Worm (Caenorhabditis elegans): ENCODE measurements around the gene F01F1.2.

- peak; percentile 9 for TF ChIP-seq lin-13 (GFP tag; optimal IDR thresholded peaks at IDR 0.05)
- TF ChIP-seq nhr-237 (tag; optimal IDR thresholded peaks at IDR 0.05), result no peak
- TF ChIP-seq elt-3 (tag; optimal IDR thresholded peaks at IDR 0.05), result no peak
- no peak for TF ChIP-seq nhr-11 (tag; optimal IDR thresholded peaks at IDR 0.05)
- no peak for TF ChIP-seq C34F6.9 (tag; optimal IDR thresholded peaks at IDR 0.05)
- TF ChIP-seq alr-1 (tag; optimal IDR thresholded peaks at IDR 0.05), result no peak
- no peak for TF ChIP-seq unc-39 (tag; optimal IDR thresholded peaks at IDR 0.05)
- no peak for TF ChIP-seq unc-55 (GFP tag; optimal IDR thresholded peaks at IDR 0.05)
- no peak for TF ChIP-seq ceh-82 (tag; optimal IDR thresholded peaks at IDR 0.05)
- peak; percentile 40 for TF ChIP-seq fos-1 (tag; optimal IDR thresholded peaks at IDR 0.05)
- no peak for TF ChIP-seq snpc-4 (tag; optimal IDR thresholded peaks at IDR 0.05)
- TF ChIP-seq skn-1 (tag; optimal IDR thresholded peaks at IDR 0.05), result peak; percentile 89
- TF ChIP-seq lsy-2 (tag; optimal IDR thresholded peaks at IDR 0.05), result peak in 1 of 2 experiments; percentile 41
Observed at ce11 chrIII:5917365-5917958, 39.1 kb downstream of the F01F1.2 start.
